Worm (Caenorhabditis elegans): ENCODE results near the gene ZC518.8.

- TF ChIP-seq elt-2 (tag; optimal IDR thresholded peaks at IDR 0.05) (no peak), ama-1 (optimal IDR thresholded peaks at IDR 0.05) (no peak), elt-4 (tag; optimal IDR thresholded peaks at IDR 0.05) (no peak), fkh-6 (tag; optimal IDR thresholded peaks at IDR 0.05) (no peak), nhr-11 (tag; optimal IDR thresholded peaks at IDR 0.05) (no peak), ztf-16 (tag; optimal IDR thresholded peaks at IDR 0.05) (no peak), nfya-1 (tag; optimal IDR thresholded peaks at IDR 0.05) (no peak), zip-5 (tag; optimal IDR thresholded peaks at IDR 0.05) (no peak)
These were observed 9.6 kb upstream of the ZC518.8 start for ce11 chrIV:12371340-12371739.

All from whole organism, late embryonic.